Worm (Caenorhabditis elegans) whole organism, L2 larva: ENCODE measurements around the gene far-5.

Experiments
- ZK546.5 ChIP-seq: sonication (generic microtip); optimal IDR thresholded peaks from 2 replicates; lab custom pipeline; 2017; ENCODE audit warnings: missing biosample characterization, missing genetic modification characterization
- alr-1 ChIP-seq: fragments of 150-350 bp; optimal IDR thresholded peaks from 2 replicates; lab custom pipeline; 2014; ENCODE audit warnings: missing biosample characterization, missing genetic modification characterization
- ama-1 ChIP-seq: fragments of 150-350 bp; optimal IDR thresholded peaks from 2 replicates; lab custom pipeline; 2018; ENCODE audit warnings: inconsistent platforms
- blmp-1 ChIP-seq: sonication (generic microtip); optimal IDR thresholded peaks from 2 replicates; lab custom pipeline; 2017; ENCODE audit warnings: missing genetic modification characterization, mild to moderate bottlenecking, missing compliant biosample characterization, antibody characterized with exemption, moderate library complexity; ENCODE audit not compliant: insufficient read depth
- elt-1 ChIP-seq: fragments of 150-350 bp; optimal IDR thresholded peaks from 2 replicates; lab custom pipeline; 2014; ENCODE audit warnings: missing biosample characterization, missing genetic modification characterization
- elt-3 ChIP-seq: sonication (generic microtip); optimal IDR thresholded peaks from 2 replicates; lab custom pipeline; 2017; ENCODE audit warnings: missing biosample characterization, missing genetic modification characterization
- lin-13 ChIP-seq: fragments of 150-350 bp; optimal IDR thresholded peaks from 2 replicates; lab custom pipeline; 2014; ENCODE audit warnings: missing biosample characterization, missing genetic modification reagents, missing genetic modification characterization
- nhr-237 ChIP-seq: fragments of 150-350 bp; optimal IDR thresholded peaks from 2 replicates; lab custom pipeline; 2014; ENCODE audit warnings: missing biosample characterization, missing genetic modification characterization
- nhr-25 ChIP-seq: fragments of 150-350 bp; sonication (generic microtip); optimal IDR thresholded peaks from 3 replicates; lab custom pipeline; 2014; ENCODE audit warnings: missing biosample characterization, missing genetic modification characterization
- nhr-77 ChIP-seq: fragments of 150-350 bp; optimal IDR thresholded peaks from 2 replicates; lab custom pipeline; 2014; ENCODE audit warnings: missing biosample characterization, missing genetic modification characterization
- snpc-4 ChIP-seq: fragments of 150-350 bp; optimal IDR thresholded peaks from 2 replicates; lab custom pipeline; 2014; ENCODE audit warnings: missing biosample characterization, missing genetic modification characterization

DNA sequence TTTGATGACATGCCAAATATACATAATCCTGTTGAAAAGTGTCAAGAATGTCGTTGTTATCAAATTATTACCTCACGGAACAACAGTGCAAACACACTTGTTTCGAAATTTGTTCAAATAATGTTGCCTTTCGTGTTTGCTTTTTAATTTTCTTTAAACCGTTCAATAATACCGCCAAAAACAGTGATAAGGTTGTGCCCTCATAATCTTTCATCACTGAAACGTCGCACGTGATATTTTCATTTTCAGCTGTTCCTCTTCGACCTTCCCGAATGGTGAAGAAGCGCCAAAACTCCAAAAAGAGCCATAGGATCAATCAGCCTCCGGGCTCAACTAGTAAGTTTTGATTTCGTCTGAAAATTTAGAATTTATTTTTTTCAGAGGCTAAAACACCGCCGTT lies 6.7 kb downstream of the far-5 start, which contains the start of gene inft-2:
- TF ChIP-seq alr-1: no peak
- no peak for TF ChIP-seq lin-13 (GFP tag; lab: Kevin White, UChicago)
- no peak for TF ChIP-seq nhr-25 (tag; lab: Kevin White, UChicago)
- no peak for TF ChIP-seq snpc-4 (tag; lab: Kevin White, UChicago)
- no peak for TF ChIP-seq nhr-237 (tag; lab: Kevin White, UChicago)
- no peak for TF ChIP-seq ama-1 (lab: Kevin White, UChicago)
- no peak for TF ChIP-seq nhr-77 (tag; lab: Kevin White, UChicago)
- TF ChIP-seq blmp-1 (tag; lab: Kevin White, UChicago): no peak
- TF ChIP-seq ZK546.5 (tag; lab: Kevin White, UChicago): no peak
- TF ChIP-seq elt-3 (tag; lab: Kevin White, UChicago): no peak
- TF ChIP-seq elt-1 (tag; lab: Kevin White, UChicago): no peak
